Fruit fly (Drosophila melanogaster) whole organism, adult: ENCODE measurements around the gene CG10584.

Source experiments
- CG11617 ChIP-seq: fragments of 200-800 bp; sonication (Bioruptor generic); optimal IDR thresholded peaks from 2 replicates; lab custom pipeline; 2017; ENCODE audit warnings: mild to moderate bottlenecking, missing biosample characterization, missing genetic modification reagents, missing genetic modification characterization
- CG12768 ChIP-seq: fragments of 200-800 bp; sonication (Bioruptor generic); optimal IDR thresholded peaks from 2 replicates; lab custom pipeline; 2017; ENCODE audit warnings: missing biosample characterization, missing genetic modification characterization, mild to moderate bottlenecking, moderate library complexity, missing genetic modification reagents
- CG14711 ChIP-seq: fragments of 200-800 bp; sonication (Bioruptor generic); optimal IDR thresholded peaks from 2 replicates; lab custom pipeline; 2018; ENCODE audit warnings: missing biosample characterization, mild to moderate bottlenecking, missing genetic modification characterization, moderate library complexity
- CG1620 ChIP-seq: fragments of 200-800 bp; sonication (Bioruptor generic); optimal IDR thresholded peaks from 2 replicates; lab custom pipeline; 2016; ENCODE audit warnings: missing biosample characterization, missing genetic modification characterization
- CG33017 ChIP-seq: fragments of 200-800 bp; sonication (Bioruptor generic); optimal IDR thresholded peaks from 2 replicates; lab custom pipeline; 2018; ENCODE audit warnings: missing biosample characterization, mild to moderate bottlenecking, missing genetic modification characterization, moderate library complexity
- CG5204 ChIP-seq: fragments of 200-800 bp; sonication (Bioruptor generic); optimal IDR thresholded peaks from 2 replicates; lab custom pipeline; 2016; ENCODE audit warnings: missing biosample characterization, missing genetic modification characterization
- CG7045 ChIP-seq: fragments of 200-800 bp; sonication (Bioruptor generic); optimal IDR thresholded peaks from 2 replicates; lab custom pipeline; 2017; ENCODE audit warnings: missing biosample characterization, mild to moderate bottlenecking, missing genetic modification characterization
- CG7101 ChIP-seq: fragments of 200-800 bp; sonication (Bioruptor generic); optimal IDR thresholded peaks from 2 replicates; lab custom pipeline; 2018; ENCODE audit warnings: missing biosample characterization, mild to moderate bottlenecking, missing genetic modification characterization, moderate library complexity
- Clk ChIP-seq: fragments of 200-800 bp; sonication (Bioruptor generic); optimal IDR thresholded peaks from 2 replicates; lab custom pipeline; 2017; ENCODE audit warnings: missing biosample characterization, missing genetic modification characterization
- Crg-1 ChIP-seq: fragments of 200-800 bp; sonication (Bioruptor generic); optimal IDR thresholded peaks from 2 replicates; lab custom pipeline; 2016; ENCODE audit warnings: missing biosample characterization, missing genetic modification characterization
- Hr96 ChIP-seq: fragments of 200-800 bp; sonication (Bioruptor generic); optimal IDR thresholded peaks from 2 replicates; lab custom pipeline; 2016; ENCODE audit warnings: missing biosample characterization, missing genetic modification characterization
- Mnt ChIP-seq: fragments of 200-800 bp; sonication (Bioruptor generic); optimal IDR thresholded peaks from 2 replicates; lab custom pipeline; 2016; ENCODE audit warnings: missing biosample characterization, mild to moderate bottlenecking, missing genetic modification characterization
- bab1 ChIP-seq: fragments of 200-800 bp; sonication (Bioruptor generic); optimal IDR thresholded peaks from 3 replicates; lab custom pipeline; 2019; ENCODE audit warnings: missing biosample characterization, mild to moderate bottlenecking, missing genetic modification characterization, moderate library complexity
- cic ChIP-seq: fragments of 200-800 bp; sonication (Bioruptor generic); optimal IDR thresholded peaks from 2 replicates; lab custom pipeline; 2017; ENCODE audit warnings: missing biosample characterization, mild to moderate bottlenecking, missing genetic modification characterization, moderate library complexity
- cnc ChIP-seq, 2 experiments: fragments of >200 bp; optimal IDR thresholded peaks; 2 replicates each; lab custom pipeline; 2017
- kay ChIP-seq: fragments of 200-800 bp; sonication (Bioruptor generic); peaks from one replicate; lab custom pipeline; 2016; ENCODE audit warnings: missing biosample characterization, missing genetic modification characterization, borderline replicate concordance
- ovo ChIP-seq: fragments of 200-800 bp; sonication (Bioruptor generic); optimal IDR thresholded peaks from 2 replicates; lab custom pipeline; 2016; ENCODE audit warnings: missing biosample characterization, missing genetic modification characterization
- pad ChIP-seq: fragments of 200-800 bp; sonication (Bioruptor generic); optimal IDR thresholded peaks from 3 replicates; lab custom pipeline; 2017; ENCODE audit warnings: missing biosample characterization, missing genetic modification characterization, mild to moderate bottlenecking, moderate library complexity, missing genetic modification reagents
- tj ChIP-seq: fragments of 200-800 bp; sonication (Bioruptor generic); optimal IDR thresholded peaks from 3 replicates; lab custom pipeline; 2017; ENCODE audit warnings: missing biosample characterization, mild to moderate bottlenecking, missing genetic modification characterization, moderate library complexity
- toe ChIP-seq: fragments of 200-800 bp; sonication (Bioruptor generic); optimal IDR thresholded peaks from 2 replicates; lab custom pipeline; 2016; ENCODE audit warnings: missing biosample characterization, missing genetic modification characterization

Gene CG10584

DNA sequence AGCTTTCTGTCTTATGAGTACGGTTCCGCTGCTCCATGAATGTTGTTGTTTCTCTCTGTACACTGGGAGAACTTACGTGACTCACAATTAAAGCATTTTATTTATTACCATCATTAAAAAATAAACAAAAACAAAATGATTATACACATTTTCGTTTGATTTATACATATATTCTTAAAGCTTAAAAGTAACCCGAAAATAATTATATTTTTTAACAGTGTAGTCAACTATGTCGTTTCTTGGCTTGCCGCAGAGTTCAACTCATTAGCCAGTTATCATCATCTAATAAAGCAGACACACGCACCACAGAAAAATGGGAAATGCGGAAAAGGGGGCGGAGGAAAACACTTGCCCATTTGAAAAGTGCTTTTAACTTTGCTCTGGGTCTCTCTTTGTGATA lies 6.2 kb upstream of the CG10584 start:
- TF ChIP-seq bab1 (GFP tag; lab: Kevin White, UChicago) (peak; percentile 77), Crg-1 (GFP tag; lab: Kevin White, UChicago) (no peak)

DNA sequence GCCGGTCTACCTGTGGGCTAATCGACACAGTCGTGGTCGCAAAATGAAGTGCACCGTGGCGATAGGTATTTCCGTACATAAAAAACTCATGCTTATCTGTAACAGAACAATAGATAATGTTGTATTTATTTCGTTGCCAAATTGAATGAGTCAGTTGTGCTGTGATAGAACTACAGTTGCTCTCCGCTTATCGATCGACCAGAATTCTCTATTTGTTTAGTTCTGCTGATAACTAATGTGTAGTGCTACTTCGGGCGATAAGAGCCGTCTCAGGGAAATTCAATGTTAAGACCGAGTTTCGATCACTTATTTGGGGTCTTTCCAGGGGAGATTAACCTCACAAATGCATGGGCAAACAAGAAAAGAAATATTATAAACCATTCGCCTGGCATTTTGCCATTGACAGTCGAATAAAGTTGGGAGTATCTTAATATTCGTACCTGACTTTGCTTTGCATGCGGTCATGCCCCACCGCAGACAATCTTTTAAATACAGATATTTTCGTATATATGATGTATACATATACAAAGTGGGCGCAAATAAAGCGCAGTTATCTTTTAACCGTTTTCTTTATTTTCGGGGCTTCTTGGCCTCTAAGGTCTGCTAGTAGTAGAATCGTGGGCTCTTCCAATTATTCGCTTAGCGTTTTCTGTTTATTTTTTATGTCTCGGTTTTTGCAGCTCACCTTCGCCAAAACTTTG lies 5.2 kb upstream of the CG10584 start:
- no peak for TF ChIP-seq kay (GFP tag; lab: Kevin White, UChicago)
- no peak for TF ChIP-seq Hr96 (GFP tag; lab: Kevin White, UChicago)
- peak; percentile 28 for TF ChIP-seq CG11617
- no peak for TF ChIP-seq bab1 (GFP tag; lab: Kevin White, UChicago)
- TF ChIP-seq CG12768 (GFP tag; lab: Kevin White, UChicago), result peak; percentile 12
- TF ChIP-seq CG14711 (tag; lab: Kevin White, UChicago), result peak; percentile 6
- TF ChIP-seq ovo (GFP tag; lab: Kevin White, UChicago), result no peak
- TF ChIP-seq cnc (optimal IDR thresholded peaks at IDR 0.05; lab: Kevin White, UChicago), result no peak
- peak; percentile 18 for TF ChIP-seq CG7045
- TF ChIP-seq Crg-1 (GFP tag; lab: Kevin White, UChicago), result peak; percentile 27
- peak; percentile 88 for TF ChIP-seq cic (GFP tag; lab: Kevin White, UChicago)
- TF ChIP-seq pad (GFP tag; lab: Kevin White, UChicago), result peak; percentile 21
- peak; percentile 31 for TF ChIP-seq CG7101 (tag; lab: Kevin White, UChicago)
- TF ChIP-seq Mnt (GFP tag; lab: Kevin White, UChicago), result peak; percentile 27
- TF ChIP-seq tj (GFP tag; lab: Kevin White, UChicago), result no peak
- TF ChIP-seq CG33017 (tag; lab: Kevin White, UChicago), result peak; percentile 51
- no peak for TF ChIP-seq Clk (GFP tag; lab: Kevin White, UChicago)
- TF ChIP-seq toe (GFP tag; lab: Kevin White, UChicago), result no peak

DNA sequence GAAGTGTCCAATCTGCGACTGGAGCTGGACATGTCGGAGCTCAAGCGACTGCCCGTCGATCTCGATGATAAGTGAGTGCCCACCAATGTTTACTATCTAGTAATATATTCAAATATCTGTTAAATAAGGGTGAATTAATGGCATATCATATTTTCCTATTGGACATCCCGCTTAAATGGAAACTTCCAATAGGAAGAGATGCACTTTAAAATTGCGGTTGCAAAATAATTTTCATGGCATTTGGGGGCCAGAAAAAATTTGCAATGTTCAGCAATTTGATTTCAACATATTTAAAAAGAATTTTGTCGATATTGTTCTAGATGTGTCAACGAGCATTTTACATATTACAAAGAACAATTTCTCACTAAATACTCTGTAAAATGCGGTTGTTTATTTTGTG lies 4.1 kb upstream of the CG10584 start:
- TF ChIP-seq toe (GFP tag; lab: Kevin White, UChicago), result no peak
- TF ChIP-seq Clk (GFP tag; lab: Kevin White, UChicago), result no peak
- TF ChIP-seq cnc (optimal IDR thresholded peaks at IDR 0.05; lab: Kevin White, UChicago), result no peak
- no peak for TF ChIP-seq CG1620 (GFP tag; lab: Kevin White, UChicago)
- no peak for TF ChIP-seq pad (GFP tag; lab: Kevin White, UChicago)
- no peak for TF ChIP-seq CG5204 (GFP tag; lab: Kevin White, UChicago)
- no peak for TF ChIP-seq kay (GFP tag; lab: Kevin White, UChicago)
- no peak for TF ChIP-seq CG7045

DNA sequence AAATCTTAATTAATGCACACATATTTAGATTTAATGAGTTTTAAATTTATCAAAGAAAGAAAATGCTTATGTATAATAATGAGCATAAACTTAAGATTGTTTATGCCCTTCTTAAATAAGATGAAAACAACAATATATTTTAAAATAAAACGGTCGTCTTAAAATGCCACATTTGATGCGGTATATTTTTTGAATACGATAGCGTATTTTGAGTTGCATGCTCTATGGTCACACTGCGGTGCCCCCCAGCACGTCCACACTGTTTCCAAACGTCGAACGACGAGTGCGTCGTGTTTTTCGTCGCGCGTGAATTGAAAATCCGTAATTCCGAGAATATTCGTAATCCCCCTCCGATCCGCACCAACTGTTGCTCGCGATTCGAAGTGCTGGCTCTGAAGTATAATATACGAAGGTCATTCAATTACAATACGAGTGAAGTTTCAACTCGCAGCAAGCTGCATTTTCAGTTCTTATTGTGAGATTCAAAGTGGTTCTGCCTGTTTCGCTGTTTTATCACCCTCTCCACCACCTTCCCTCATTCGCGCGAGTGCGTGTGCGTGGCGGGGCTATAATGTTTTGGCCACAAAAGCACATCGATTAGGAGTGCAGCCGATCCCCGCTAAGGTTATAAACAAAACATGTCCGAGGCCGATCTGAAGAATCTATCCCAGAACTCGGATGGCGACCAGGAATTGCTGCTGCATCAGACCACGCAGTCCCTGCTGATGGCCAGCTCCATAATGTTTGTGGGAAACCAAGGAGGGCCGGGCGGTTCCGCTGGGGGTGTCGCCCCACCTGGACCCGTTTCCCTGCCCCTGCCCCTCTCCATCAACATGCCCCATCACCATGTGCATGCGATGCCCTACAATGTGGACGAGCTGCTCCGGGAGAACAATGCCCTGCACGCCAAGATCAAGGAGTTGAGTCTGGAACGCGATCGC lies 3.4 kb upstream of the CG10584 start, which contains the start of gene siz:
TSS of gene siz (plus strand) at position 255 of the 941 bp plus-strand sequence.
- TF ChIP-seq CG11617, result no peak
- peak; percentile 4 for TF ChIP-seq cic (GFP tag; lab: Kevin White, UChicago)
- TF ChIP-seq cnc (optimal IDR thresholded peaks at IDR 0.05; lab: Kevin White, UChicago), result no peak
- TF ChIP-seq pad (GFP tag; lab: Kevin White, UChicago), result no peak
- no peak for TF ChIP-seq bab1 (GFP tag; lab: Kevin White, UChicago)
- peak; percentile 39 for TF ChIP-seq Crg-1 (GFP tag; lab: Kevin White, UChicago)
- TF ChIP-seq CG1620 (GFP tag; lab: Kevin White, UChicago), result peak; percentile 1
- TF ChIP-seq Clk (GFP tag; lab: Kevin White, UChicago), result no peak
- TF ChIP-seq CG14711 (tag; lab: Kevin White, UChicago), result peak; percentile 38
- no peak for TF ChIP-seq CG33017 (tag; lab: Kevin White, UChicago)
- TF ChIP-seq Hr96 (GFP tag; lab: Kevin White, UChicago), result peak; percentile 14
- peak; percentile 18 for TF ChIP-seq CG12768 (GFP tag; lab: Kevin White, UChicago)
- TF ChIP-seq kay (GFP tag; lab: Kevin White, UChicago), result no peak
- no peak for TF ChIP-seq CG7045
- peak; percentile 56 for TF ChIP-seq tj (GFP tag; lab: Kevin White, UChicago)
- peak; percentile 48 for TF ChIP-seq Mnt (GFP tag; lab: Kevin White, UChicago)
- no peak for TF ChIP-seq toe (GFP tag; lab: Kevin White, UChicago)
- no peak for TF ChIP-seq ovo (GFP tag; lab: Kevin White, UChicago)
- no peak for TF ChIP-seq CG5204 (GFP tag; lab: Kevin White, UChicago)
- TF ChIP-seq CG7101 (tag; lab: Kevin White, UChicago), result peak; percentile 27

DNA sequence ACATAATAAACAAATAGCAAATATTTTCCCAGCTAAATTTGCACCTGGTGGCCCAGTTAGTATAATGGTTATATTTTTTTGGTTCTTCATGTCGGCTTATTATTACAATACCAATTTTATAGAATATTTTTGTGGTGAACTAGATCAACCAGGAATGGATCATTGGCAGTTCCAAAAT lies 2.8 kb upstream of the CG10584 start, which contains the start of gene CG10581:
TSS of gene CG10581 (minus strand) at position 101 of the 178 bp plus-strand sequence.
- TF ChIP-seq CG11617 (no peak), CG14711 (tag; lab: Kevin White, UChicago) (no peak), CG12768 (GFP tag; lab: Kevin White, UChicago) (no peak)

DNA sequence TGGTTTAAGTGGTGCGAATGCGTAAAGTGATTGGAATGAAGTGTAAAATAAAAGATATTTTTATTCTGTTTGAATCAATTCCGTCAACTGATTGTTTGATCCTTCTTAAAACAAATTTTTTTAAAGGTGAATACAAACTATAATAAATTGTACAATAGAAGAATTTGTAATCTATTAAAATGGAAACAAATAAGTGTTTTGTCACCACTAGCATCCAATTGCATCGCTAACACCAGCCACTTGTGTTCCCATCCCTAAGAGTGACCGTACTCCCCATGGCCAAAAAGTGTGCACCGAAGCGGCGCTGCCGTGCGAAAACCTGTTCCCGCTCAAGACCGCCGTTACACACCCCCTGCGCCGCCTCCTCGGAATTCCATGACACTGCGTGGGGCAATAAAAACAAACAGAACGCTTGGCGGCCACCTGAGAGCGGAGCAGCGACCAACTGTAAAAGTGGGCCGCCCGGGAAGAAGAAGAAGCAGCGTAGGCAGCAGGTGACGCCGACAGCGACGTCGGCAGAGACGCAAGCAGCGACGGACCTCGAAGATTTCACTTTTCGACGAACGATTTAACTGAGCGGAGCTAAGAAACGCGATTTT lies 3.4 kb downstream of the CG10584 start, which contains the start of gene Pdss2:
TSS of gene Pdss2 (plus strand) at position 259 of the 599 bp plus-strand sequence.
- TF ChIP-seq cnc (optimal IDR thresholded peaks at IDR 0.05; lab: Kevin White, UChicago), result no peak
- TF ChIP-seq kay (GFP tag; lab: Kevin White, UChicago), result no peak
- TF ChIP-seq Crg-1 (GFP tag; lab: Kevin White, UChicago), result peak; percentile 49
- TF ChIP-seq tj (GFP tag; lab: Kevin White, UChicago), result peak; percentile 32
- TF ChIP-seq Clk (GFP tag; lab: Kevin White, UChicago), result peak; percentile 63
- TF ChIP-seq CG7045, result peak; percentile 45
- TF ChIP-seq ovo (GFP tag; lab: Kevin White, UChicago), result peak; percentile 80
- TF ChIP-seq Mnt (GFP tag; lab: Kevin White, UChicago), result peak; percentile 77
- peak; percentile 78 for TF ChIP-seq CG1620 (GFP tag; lab: Kevin White, UChicago)
- no peak for TF ChIP-seq CG5204 (GFP tag; lab: Kevin White, UChicago)
- TF ChIP-seq CG33017 (tag; lab: Kevin White, UChicago), result peak; percentile 47
- peak; percentile 63 for TF ChIP-seq bab1 (GFP tag; lab: Kevin White, UChicago)
- no peak for TF ChIP-seq cic (GFP tag; lab: Kevin White, UChicago)
- TF ChIP-seq CG7101 (tag; lab: Kevin White, UChicago), result peak; percentile 72
- peak; percentile 41 for TF ChIP-seq CG14711 (tag; lab: Kevin White, UChicago)
- TF ChIP-seq CG11617, result peak; percentile 59
- TF ChIP-seq pad (GFP tag; lab: Kevin White, UChicago), result peak; percentile 55
- peak; percentile 76 for TF ChIP-seq Hr96 (GFP tag; lab: Kevin White, UChicago)
- peak; percentile 86 for TF ChIP-seq toe (GFP tag; lab: Kevin White, UChicago)
- TF ChIP-seq CG12768 (GFP tag; lab: Kevin White, UChicago), result peak; percentile 74
